Worm (Caenorhabditis elegans) whole organism, L1 larva: ENCODE measurements around the gene vps-54.

ENCODE experiments used
- alr-1 ChIP-seq: fragments of 200-800 bp; sonication (Bioruptor generic); optimal IDR thresholded peaks from 2 replicates; lab custom pipeline; 2018; ENCODE audit warnings: borderline replicate concordance, mild to moderate bottlenecking, missing genetic modification characterization, missing compliant biosample characterization
- elt-2 ChIP-seq: sonication (generic microtip); optimal IDR thresholded peaks from 2 replicates; lab custom pipeline; 2016; ENCODE audit warnings: missing genetic modification characterization, mild to moderate bottlenecking, inconsistent platforms, missing compliant biosample characterization, missing genetic modification reagents
- elt-3 ChIP-seq, 6 experiments: fragments of 150-350 bp in 1 of 6; sonication (generic microtip); optimal IDR thresholded peaks; 2 replicates each; lab custom pipeline; 2017 to 2018; ENCODE audit warnings: missing biosample characterization in 6 of 6, missing genetic modification characterization in 6 of 6, inconsistent platforms in 1 of 6
- fkh-10 ChIP-seq: sonication (generic microtip); optimal IDR thresholded peaks from 2 replicates; lab custom pipeline; 2017; ENCODE audit warnings: missing biosample characterization, missing genetic modification reagents, missing genetic modification characterization
- grh-1 ChIP-seq: fragments of 200-800 bp; sonication (Bioruptor generic); IDR thresholded peaks from 2 replicates; pipeline ENCODE4 v1.3.6; 2022; ENCODE audit warnings: missing genetic modification reagents, missing genetic modification characterization, missing compliant biosample characterization
- lin-13 ChIP-seq: fragments of 150-350 bp; optimal IDR thresholded peaks from 2 replicates; lab custom pipeline; 2014; ENCODE audit warnings: missing biosample characterization, missing genetic modification reagents, missing genetic modification characterization
- lin-15B ChIP-seq: fragments of 150-350 bp; sonication (generic microtip); optimal IDR thresholded peaks from 3 replicates; lab custom pipeline; 2014; ENCODE audit warnings: missing biosample characterization, missing genetic modification characterization
- mdl-1 ChIP-seq, 2 experiments: fragments of 150-350 bp; optimal IDR thresholded peaks; 2 replicates each; lab custom pipeline; 2014 to 2017; ENCODE audit warnings: missing biosample characterization in 2 of 2, missing genetic modification characterization in 2 of 2, inconsistent platforms in 1 of 2
- pag-3 ChIP-seq: sonication (generic microtip); optimal IDR thresholded peaks from 2 replicates; lab custom pipeline; 2017; ENCODE audit warnings: missing genetic modification characterization, mild to moderate bottlenecking, missing compliant biosample characterization, antibody characterized with exemption, borderline replicate concordance; ENCODE audit not compliant: insufficient read depth
- tbx-2 ChIP-seq: sonication (generic microtip); optimal IDR thresholded peaks from 2 replicates; lab custom pipeline; 2016; ENCODE audit warnings: missing genetic modification characterization, missing compliant biosample characterization

DNA sequence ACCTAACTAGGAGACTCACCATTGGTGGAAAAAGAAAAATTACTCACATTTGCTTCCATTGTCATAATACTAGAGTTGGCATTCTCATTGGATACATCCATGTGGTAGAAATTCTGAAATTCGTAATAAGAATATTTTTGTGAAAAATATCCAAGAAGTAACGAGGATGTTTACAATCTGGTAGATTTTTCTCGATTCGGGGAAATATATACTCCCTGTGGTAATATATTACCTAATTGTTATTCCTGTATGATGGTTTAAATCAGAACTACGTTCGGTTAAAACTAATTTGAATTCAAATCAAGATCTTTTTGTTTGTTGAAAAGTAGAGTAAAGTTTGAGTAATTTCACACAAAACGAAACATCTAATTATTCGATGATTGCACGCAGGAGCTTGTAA, 27.2 kb downstream of the vps-54 start, which contains the start of gene srd-34:
- TF ChIP-seq mdl-1 (tag; optimal IDR thresholded peaks at IDR 0.05; lab: Kevin White, UChicago) (no peak), lin-15B (tag; lab: Kevin White, UChicago) (no peak), elt-2 (no peak), fkh-10 (GFP tag; lab: Kevin White, UChicago) (no peak), pag-3 (no peak), lin-13 (GFP tag; lab: Kevin White, UChicago) (no peak), alr-1 (tag; lab: Kevin White, UChicago) (no peak), grh-1 (no peak), tbx-2 (tag; lab: Kevin White, UChicago) (no peak), elt-3 (tag; optimal IDR thresholded peaks at IDR 0.05; lab: Kevin White, UChicago) (no peak)
